Worm (Caenorhabditis elegans) whole organism, L2 larva: ENCODE measurements around the gene nhr-281.

Source experiments
- C34F6.9 ChIP-seq: fragments of 150-350 bp; optimal IDR thresholded peaks from 2 replicates; lab custom pipeline; 2014; ENCODE audit warnings: missing biosample characterization, missing genetic modification characterization
- F13H6.1 ChIP-seq: sonication (generic microtip); optimal IDR thresholded peaks from 2 replicates; lab custom pipeline; 2016; ENCODE audit warnings: missing genetic modification characterization, missing compliant biosample characterization
- ZK546.5 ChIP-seq: sonication (generic microtip); optimal IDR thresholded peaks from 2 replicates; lab custom pipeline; 2017; ENCODE audit warnings: missing biosample characterization, missing genetic modification characterization
- aly-2 ChIP-seq: fragments of 150-350 bp; optimal IDR thresholded peaks from 2 replicates; lab custom pipeline; 2014; ENCODE audit warnings: missing biosample characterization, missing genetic modification characterization
- blmp-1 ChIP-seq: sonication (generic microtip); optimal IDR thresholded peaks from 2 replicates; lab custom pipeline; 2017; ENCODE audit warnings: missing genetic modification characterization, mild to moderate bottlenecking, missing compliant biosample characterization, antibody characterized with exemption, moderate library complexity; ENCODE audit not compliant: insufficient read depth
- ceh-16 ChIP-seq: fragments of 150-350 bp; optimal IDR thresholded peaks from 2 replicates; lab custom pipeline; 2014; ENCODE audit warnings: missing biosample characterization, missing genetic modification characterization
- ceh-82 ChIP-seq: fragments of 150-350 bp; optimal IDR thresholded peaks from 2 replicates; lab custom pipeline; 2014; ENCODE audit warnings: missing biosample characterization, missing genetic modification characterization
- crh-2 ChIP-seq: sonication (generic microtip); optimal IDR thresholded peaks from 2 replicates; lab custom pipeline; 2017; ENCODE audit warnings: missing biosample characterization, missing genetic modification characterization
- egl-27 ChIP-seq: sonication (generic microtip); optimal IDR thresholded peaks from 3 replicates; lab custom pipeline; 2017; ENCODE audit warnings: missing biosample characterization, missing genetic modification reagents, missing genetic modification characterization
- elt-3 ChIP-seq: sonication (generic microtip); optimal IDR thresholded peaks from 2 replicates; lab custom pipeline; 2017; ENCODE audit warnings: missing biosample characterization, missing genetic modification characterization
- gmeb-1 ChIP-seq: fragments of 150-350 bp; optimal IDR thresholded peaks from 2 replicates; lab custom pipeline; 2014; ENCODE audit warnings: missing biosample characterization, missing genetic modification characterization
- lin-13 ChIP-seq: fragments of 150-350 bp; optimal IDR thresholded peaks from 2 replicates; lab custom pipeline; 2014; ENCODE audit warnings: missing biosample characterization, missing genetic modification reagents, missing genetic modification characterization
- lin-39 ChIP-seq: fragments of 150-350 bp; optimal IDR thresholded peaks from 2 replicates; lab custom pipeline; 2014; ENCODE audit warnings: missing biosample characterization, missing genetic modification reagents, missing genetic modification characterization
- mab-5 ChIP-seq: fragments of 150-350 bp; optimal IDR thresholded peaks from 2 replicates; lab custom pipeline; 2014; ENCODE audit warnings: missing biosample characterization, missing genetic modification characterization
- nhr-10 ChIP-seq: sonication (generic microtip); optimal IDR thresholded peaks from 2 replicates; lab custom pipeline; 2017; ENCODE audit warnings: missing biosample characterization, missing genetic modification characterization
- nhr-11 ChIP-seq: fragments of 150-350 bp; optimal IDR thresholded peaks from 2 replicates; lab custom pipeline; 2014; ENCODE audit warnings: missing biosample characterization, missing genetic modification characterization
- nhr-129 ChIP-seq: fragments of 150-350 bp; optimal IDR thresholded peaks from 2 replicates; lab custom pipeline; 2014; ENCODE audit warnings: missing biosample characterization, missing genetic modification characterization
- nhr-21 ChIP-seq: fragments of 150-350 bp; optimal IDR thresholded peaks from 2 replicates; lab custom pipeline; 2014; ENCODE audit warnings: missing biosample characterization, missing genetic modification characterization
- nhr-23 ChIP-seq: fragments of 150-350 bp; optimal IDR thresholded peaks from 2 replicates; lab custom pipeline; 2014; ENCODE audit warnings: missing biosample characterization, missing genetic modification reagents, missing genetic modification characterization
- nhr-25 ChIP-seq: fragments of 150-350 bp; sonication (generic microtip); optimal IDR thresholded peaks from 3 replicates; lab custom pipeline; 2014; ENCODE audit warnings: missing biosample characterization, missing genetic modification characterization
- nhr-6 ChIP-seq: fragments of 150-350 bp; optimal IDR thresholded peaks from 2 replicates; lab custom pipeline; 2014; ENCODE audit warnings: missing biosample characterization, missing genetic modification characterization
- nhr-77 ChIP-seq: fragments of 150-350 bp; optimal IDR thresholded peaks from 2 replicates; lab custom pipeline; 2014; ENCODE audit warnings: missing biosample characterization, missing genetic modification characterization
- peb-1 ChIP-seq: fragments of 150-350 bp; optimal IDR thresholded peaks from 2 replicates; lab custom pipeline; 2014; ENCODE audit warnings: missing biosample characterization, missing genetic modification characterization
- sem-4 ChIP-seq: fragments of 150-350 bp; optimal IDR thresholded peaks from 2 replicates; lab custom pipeline; 2014; ENCODE audit warnings: missing biosample characterization, missing genetic modification reagents, missing genetic modification characterization
- skn-1 ChIP-seq: sonication (generic microtip); optimal IDR thresholded peaks from 2 replicates; lab custom pipeline; 2017; ENCODE audit warnings: missing biosample characterization, missing genetic modification characterization
- sma-3 ChIP-seq: sonication (generic microtip); optimal IDR thresholded peaks from 2 replicates; lab custom pipeline; 2016; ENCODE audit warnings: missing genetic modification reagents, missing genetic modification characterization, missing compliant biosample characterization
- snpc-4 ChIP-seq: fragments of 150-350 bp; optimal IDR thresholded peaks from 2 replicates; lab custom pipeline; 2014; ENCODE audit warnings: missing biosample characterization, missing genetic modification characterization
- unc-39 ChIP-seq: fragments of 150-350 bp; optimal IDR thresholded peaks from 2 replicates; lab custom pipeline; 2014; ENCODE audit warnings: missing biosample characterization, missing genetic modification characterization
- unc-55 ChIP-seq: fragments of 150-350 bp; sonication (generic microtip); optimal IDR thresholded peaks from 3 replicates; lab custom pipeline; 2014; ENCODE audit warnings: missing biosample characterization, missing genetic modification reagents, missing genetic modification characterization
- unc-62 ChIP-seq: fragments of 150-350 bp; optimal IDR thresholded peaks from 2 replicates; lab custom pipeline; 2014; ENCODE audit warnings: missing biosample characterization, missing genetic modification reagents, missing genetic modification characterization
- zag-1 ChIP-seq: fragments of 150-350 bp; optimal IDR thresholded peaks from 2 replicates; lab custom pipeline; 2014; ENCODE audit warnings: missing biosample characterization, missing genetic modification characterization
- ztf-1 ChIP-seq: fragments of 200-800 bp; sonication (Bioruptor generic); conservative IDR thresholded peaks from 2 replicates; pipeline ENCODE4 v1.3.6; 2022; ENCODE audit warnings: missing genetic modification characterization, missing compliant biosample characterization
- ztf-11 ChIP-seq: sonication (generic microtip); optimal IDR thresholded peaks from 2 replicates; lab custom pipeline; 2017; ENCODE audit warnings: missing biosample characterization, missing genetic modification characterization

Gene nhr-281

DNA sequence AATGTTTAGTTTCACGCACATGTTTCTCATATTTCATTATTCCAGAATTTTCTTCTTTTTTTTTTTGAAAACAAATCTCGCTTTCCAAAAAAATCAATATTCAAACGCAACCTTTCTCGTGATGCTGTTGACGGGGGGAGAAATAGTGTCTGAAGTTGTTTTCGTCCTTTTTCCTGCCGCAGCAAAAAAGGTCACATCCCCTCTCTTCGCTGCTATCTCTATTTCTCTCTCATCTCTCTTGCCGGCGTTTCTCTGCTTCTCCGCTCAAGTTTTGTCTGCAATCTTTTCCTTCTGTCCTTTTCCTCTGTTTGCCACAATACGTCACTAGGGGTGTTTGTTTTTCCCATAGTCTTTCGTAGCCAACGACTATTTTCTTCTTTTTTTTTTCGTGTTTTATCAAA is 33.5 kb upstream of the nhr-281 start (continued):
- TF ChIP-seq mab-5 (no peak), nhr-6 (tag; lab: Kevin White, UChicago) (peak; percentile 69), snpc-4 (tag; lab: Kevin White, UChicago) (peak; percentile 8), unc-62 (GFP tag; lab: Kevin White, UChicago) (no peak), ztf-11 (tag; lab: Kevin White, UChicago) (no peak), lin-13 (GFP tag; lab: Kevin White, UChicago) (peak; percentile 66), nhr-11 (tag; lab: Kevin White, UChicago) (no peak), ceh-16 (tag; lab: Kevin White, UChicago) (no peak), nhr-10 (tag; lab: Kevin White, UChicago) (no peak), ceh-82 (peak; percentile 3)

DNA sequence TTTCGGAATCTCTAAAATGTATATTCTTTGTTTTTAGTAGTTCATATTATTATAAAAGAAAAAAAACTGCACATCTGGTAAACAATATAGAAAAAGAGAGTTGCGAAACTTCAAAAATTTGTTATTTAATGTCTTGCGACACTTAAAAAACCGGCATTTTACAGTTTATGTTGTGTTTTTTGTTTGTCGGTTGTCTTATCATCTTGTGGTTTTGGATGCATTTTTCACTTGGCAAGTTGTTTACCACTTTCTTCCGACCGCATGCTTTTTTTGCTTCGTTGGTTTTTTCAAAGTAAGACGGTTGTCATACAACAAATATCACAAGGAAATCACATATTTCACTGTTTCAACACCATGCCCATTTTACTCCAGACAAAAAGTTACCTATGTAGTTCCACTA is 32.4 kb upstream of the nhr-281 start:
- TF ChIP-seq mab-5 (no peak), skn-1 (no peak), nhr-129 (tag; lab: Kevin White, UChicago) (peak; percentile 35), unc-62 (GFP tag; lab: Kevin White, UChicago) (no peak), crh-2 (tag; lab: Kevin White, UChicago) (peak; percentile 16)

DNA sequence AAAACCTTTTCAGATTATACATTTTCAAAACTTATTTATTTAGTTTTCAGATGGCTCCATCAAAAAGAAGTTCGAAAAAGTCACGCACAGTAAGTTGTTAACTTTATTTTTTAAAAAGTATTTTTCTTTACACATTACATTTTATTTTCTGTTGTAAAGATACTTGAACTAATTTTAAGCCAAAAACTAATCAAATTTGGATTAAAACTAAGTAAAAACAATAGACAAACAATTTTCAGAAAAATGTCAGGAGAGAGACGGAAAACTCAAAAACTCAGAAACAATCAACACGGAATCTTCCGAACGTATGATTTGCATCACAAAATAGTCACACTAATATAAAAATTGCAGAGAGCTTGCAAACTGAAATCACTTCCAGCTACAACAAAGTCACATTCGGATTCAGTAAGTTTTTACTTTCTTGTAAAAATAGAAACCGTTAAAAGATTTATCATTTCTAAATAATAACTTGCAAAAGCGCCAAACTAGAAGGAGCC is 28.7 kb upstream of the nhr-281 start, which contains the start of gene ceh-89:
Gene ceh-89 (plus strand): TSS at position 51 of the 497 bp plus-strand sequence.
- no peak for TF ChIP-seq ztf-1 (GFP tag; lab: Robert Waterston, UW)
- no peak for TF ChIP-seq unc-55 (GFP tag; lab: Kevin White, UChicago)
- no peak for TF ChIP-seq ZK546.5 (tag; lab: Kevin White, UChicago)
- no peak for TF ChIP-seq ceh-82
- TF ChIP-seq blmp-1 (tag; lab: Kevin White, UChicago) = no peak
- no peak for TF ChIP-seq egl-27 (tag; lab: Kevin White, UChicago)
- TF ChIP-seq elt-3 = no peak
- no peak for TF ChIP-seq nhr-6 (tag; lab: Kevin White, UChicago)

DNA sequence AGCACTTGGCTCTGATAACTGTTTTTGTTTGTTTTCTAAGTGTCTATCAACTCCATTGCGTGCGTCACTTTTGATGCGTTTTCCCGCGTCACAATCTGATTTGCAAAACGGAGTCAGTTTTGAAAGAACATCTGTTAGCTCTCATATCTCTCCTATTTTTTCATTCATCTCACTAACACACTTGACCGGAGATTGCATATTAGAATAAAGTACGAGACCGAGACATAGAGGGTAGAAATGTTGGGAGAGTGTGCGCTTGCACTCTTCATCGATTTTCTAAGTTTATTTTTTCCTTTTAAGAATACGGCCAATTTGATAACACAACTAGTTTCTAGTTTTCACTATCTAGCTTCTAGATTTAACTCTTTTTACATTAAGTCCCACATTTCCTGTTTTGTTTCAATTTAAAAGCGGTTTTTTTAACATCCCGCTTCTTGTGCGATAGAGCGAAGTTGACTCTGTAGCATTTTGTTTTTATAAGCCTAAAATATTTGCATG is 28.1 kb upstream of the nhr-281 start:
- TF ChIP-seq C34F6.9 (tag; lab: Kevin White, UChicago) (peak; percentile 24), gmeb-1 (tag; lab: Kevin White, UChicago) (no peak)

ce11 chrX:14140040-14140439 is 26.8 kb upstream of the nhr-281 start, which contains the start of gene nkat-1:
nkat-1 (minus strand) TSS chrX:14140140.
- TF ChIP-seq nhr-25 = no peak
- TF ChIP-seq ceh-16 (tag; lab: Kevin White, UChicago) = no peak
- no peak for TF ChIP-seq unc-39 (tag; lab: Kevin White, UChicago)
- no peak for TF ChIP-seq aly-2 (tag; lab: Kevin White, UChicago)
- no peak for TF ChIP-seq skn-1
- TF ChIP-seq nhr-77 (tag; lab: Kevin White, UChicago) = no peak
- TF ChIP-seq nhr-23 (tag; lab: Kevin White, UChicago) = no peak
- TF ChIP-seq peb-1 (tag; lab: Kevin White, UChicago) = no peak
- no peak for TF ChIP-seq zag-1 (tag; lab: Kevin White, UChicago)
- no peak for TF ChIP-seq lin-39 (tag; lab: Kevin White, UChicago)
- TF ChIP-seq nhr-21 (tag; lab: Kevin White, UChicago) = no peak
- TF ChIP-seq nhr-11 (tag; lab: Kevin White, UChicago) = no peak
- no peak for TF ChIP-seq F13H6.1 (tag; lab: Kevin White, UChicago)
- no peak for TF ChIP-seq elt-3
- no peak for TF ChIP-seq ZK546.5 (tag; lab: Kevin White, UChicago)
- no peak for TF ChIP-seq sem-4 (tag; lab: Kevin White, UChicago)

DNA sequence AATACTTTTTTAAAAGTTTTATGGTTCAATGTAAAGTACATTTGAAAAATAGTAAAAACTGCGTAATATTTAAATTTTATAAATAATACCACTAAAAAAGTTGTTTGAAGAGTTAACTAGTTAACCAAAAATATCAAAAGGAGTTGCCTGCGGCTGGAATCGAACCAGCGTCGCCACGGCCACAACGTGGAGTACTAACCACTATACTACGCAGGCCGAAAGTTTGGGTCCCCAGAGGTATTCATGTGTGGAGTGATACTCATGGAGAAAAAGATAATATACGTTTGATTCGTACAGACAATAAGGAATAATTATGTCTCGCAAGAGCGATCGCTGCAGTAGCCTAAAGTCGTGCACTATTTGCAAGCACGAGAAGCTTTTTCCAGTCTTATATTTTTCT is 23.5 kb upstream of the nhr-281 start:
- TF ChIP-seq sma-3 (GFP tag; lab: Kevin White, UChicago) (peak; percentile 20), crh-2 (tag; lab: Kevin White, UChicago) (peak; percentile 5)
- TF ChIP-seq, all 48 proteins: peak for 2; not testable (repeated sequence) for 46
